Worm (Caenorhabditis elegans): Measurements from ENCODE around the gene col-161.

DNA sequence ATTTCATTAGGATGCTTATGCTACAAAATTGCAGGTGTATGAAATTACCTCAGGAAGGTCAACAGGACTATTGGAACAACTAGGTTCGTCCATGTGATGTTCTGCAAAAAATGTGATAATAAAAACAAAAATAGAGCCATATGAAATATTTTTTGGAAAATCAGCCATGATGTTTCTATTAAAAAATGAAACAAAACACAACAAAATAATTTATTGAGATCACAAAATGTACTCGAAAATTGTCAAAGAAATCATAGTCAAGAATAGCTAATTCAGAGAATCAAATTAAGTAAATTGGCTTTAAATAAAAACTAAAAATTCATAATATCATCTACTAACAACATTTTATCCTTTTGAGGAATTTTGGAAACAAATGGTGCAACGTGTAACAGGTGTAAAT lies 13.1 kb upstream of the col-161 start, which contains the start of gene nhr-129:
- no peak for TF ChIP-seq snpc-1.3 (tag; optimal IDR thresholded peaks at IDR 0.05; ENCODE audit: insufficient read depth)
- no peak for TF ChIP-seq aptf-2 (GFP tag; conservative IDR thresholded peaks at IDR 0.05)
- no peak for TF ChIP-seq ama-1 (optimal IDR thresholded peaks at IDR 0.05)
- no peak for TF ChIP-seq ama-1 (GFP tag; optimal IDR thresholded peaks at IDR 0.05)
- no peak for TF ChIP-seq mel-28 (tag; optimal IDR thresholded peaks at IDR 0.05; ENCODE audit: borderline replicate concordance)
- TF ChIP-seq unc-130 (GFP tag; optimal IDR thresholded peaks at IDR 0.05), result no peak
- no peak for TF ChIP-seq pha-4 (tag; optimal IDR thresholded peaks at IDR 0.05)
- TF ChIP-seq efl-1 (GFP tag; optimal IDR thresholded peaks at IDR 0.05), result no peak
- no peak for TF ChIP-seq lin-35 (GFP tag; optimal IDR thresholded peaks at IDR 0.05)
- TF ChIP-seq sdz-38 (tag; optimal IDR thresholded peaks at IDR 0.05), result no peak
- TF ChIP-seq lin-54 (GFP tag; optimal IDR thresholded peaks at IDR 0.05), result no peak
- TF ChIP-seq unc-62 (GFP tag; optimal IDR thresholded peaks at IDR 0.05), result no peak
- no peak for TF ChIP-seq ztf-25 (GFP tag; IDR thresholded peaks at IDR 0.05)
- no peak for TF ChIP-seq lin-26 (GFP tag; IDR thresholded peaks at IDR 0.05)
- TF ChIP-seq F55B11.4 (tag; optimal IDR thresholded peaks at IDR 0.05; ENCODE audit: borderline replicate concordance, insufficient read depth), result no peak
